Fruit fly (Drosophila melanogaster): ENCODE data around the gene Naglu.

Naglu gene

dm6 chr2L:8376717-8377116 lies 35.0 kb downstream of the Naglu start, which contains the start of the genes CG13390 and CG17294 (continued):
- TF ChIP-seq CG9876 (GFP tag; optimal IDR thresholded peaks at IDR 0.05) (peak; percentile 55), sisA (GFP tag; IDR thresholded peaks at IDR 0.05) (peak; percentile 100), nerfin-2 (GFP tag; IDR thresholded peaks at IDR 0.05; ENCODE audit: partially characterized antibody) (peak; percentile 75; the same call in 1 of the 2 replicates), org-1 (GFP tag; optimal IDR thresholded peaks at IDR 0.05) (peak; percentile 98), gcm2 (GFP tag; optimal IDR thresholded peaks at IDR 0.05) (peak; percentile 92), Doc3 (GFP tag; IDR thresholded peaks at IDR 0.05; ENCODE audit: partially characterized antibody) (peak; percentile 75), CG4854 (GFP tag; optimal IDR thresholded peaks at IDR 0.05) (peak; percentile 97), CG2116 (GFP tag; optimal IDR thresholded peaks at IDR 0.05) (peak; percentile 92), CG30020 (tag; optimal IDR thresholded peaks at IDR 0.05) (peak; percentile 93), CG16863 (GFP tag; optimal IDR thresholded peaks at IDR 0.05) (peak; percentile 92), E2f1 (GFP tag; IDR thresholded peaks at IDR 0.05) (peak; percentile 100), vnd (GFP tag; IDR thresholded peaks at IDR 0.05; ENCODE audit: partially characterized antibody) (peak; percentile 63), Antp (GFP tag; optimal IDR thresholded peaks at IDR 0.05) (peak; percentile 82), CG11504 (tag; optimal IDR thresholded peaks at IDR 0.05) (peak; percentile 98), Dref (GFP tag; IDR thresholded peaks at IDR 0.05) (peak; percentile 65), ftz-f1 (GFP tag; optimal IDR thresholded peaks at IDR 0.05) (peak; percentile 82), CG2889 (GFP tag; IDR thresholded peaks at IDR 0.05) (peak; percentile 99), CG30403 (GFP tag; optimal IDR thresholded peaks at IDR 0.05) (peak; percentile 99), CG7963 (GFP tag; IDR thresholded peaks at IDR 0.05; ENCODE audit: partially characterized antibody) (peak; percentile 58), YL-1 (GFP tag; optimal IDR thresholded peaks at IDR 0.05) (peak; percentile 99), kni (GFP tag; optimal IDR thresholded peaks at IDR 0.05) (peak; percentile 97), Sin3A (optimal IDR thresholded peaks at IDR 0.05) (no peak), CG12104 (GFP tag; optimal IDR thresholded peaks at IDR 0.05) (peak; percentile 99), Opbp (GFP tag; IDR thresholded peaks at IDR 0.05; ENCODE audit: partially characterized antibody) (peak; percentile 31; the same call in 1 of the 3 replicates), Usf (GFP tag; optimal IDR thresholded peaks at IDR 0.05) (peak; percentile 98), bsh (GFP tag; optimal IDR thresholded peaks at IDR 0.05) (peak; percentile 97 to 100), Ets65A (GFP tag) (peak; percentile 97), bcd (GFP tag; optimal IDR thresholded peaks at IDR 0.05) (peak; percentile 99), CG7745 (tag; optimal IDR thresholded peaks at IDR 0.05) (peak; percentile 89), pho (GFP tag; optimal IDR thresholded peaks at IDR 0.05) (peak; percentile 95), CG34224 (GFP tag; IDR thresholded peaks at IDR 0.05; ENCODE audit: partially characterized antibody) (peak; percentile 92), Drgx (GFP tag; IDR thresholded peaks at IDR 0.05) (peak; percentile 100), peb (GFP tag; IDR thresholded peaks at IDR 0.05) (peak; percentile 98), usp (GFP tag; optimal IDR thresholded peaks at IDR 0.05) (no peak), insv (GFP tag; optimal IDR thresholded peaks at IDR 0.05) (peak in 1 of 2 experiments; percentile 87), Ada2b (GFP tag; IDR thresholded peaks at IDR 0.05) (peak; percentile 100), odd (GFP tag; optimal IDR thresholded peaks at IDR 0.05) (peak; percentile 99), CG13296 (GFP tag; optimal IDR thresholded peaks at IDR 0.05) (peak; percentile 100), CG15073 (GFP tag; optimal IDR thresholded peaks at IDR 0.05) (peak; percentile 90), CG1024 (GFP tag; IDR thresholded peaks at IDR 0.05) (peak; percentile 97), CG8290 (GFP tag; optimal IDR thresholded peaks at IDR 0.05) (peak; percentile 98), CG8290 (tag; optimal IDR thresholded peaks at IDR 0.05) (peak; percentile 96 to 98), gce (GFP tag; IDR thresholded peaks at IDR 0.05) (peak; percentile 100), tll (GFP tag; optimal IDR thresholded peaks at IDR 0.05) (peak in 1 of 2 experiments; percentile 84), chm (GFP tag; IDR thresholded peaks at IDR 0.05) (peak; percentile 99), CG18011 (GFP tag; optimal IDR thresholded peaks at IDR 0.05) (peak; percentile 92), Dip2 (GFP tag; IDR thresholded peaks at IDR 0.05) (peak; percentile 79), CG11456 (GFP tag; IDR thresholded peaks at IDR 0.05) (peak; percentile 99), h (optimal IDR thresholded peaks at IDR 0.05) (no peak), scrt (GFP tag; optimal IDR thresholded peaks at IDR 0.05) (peak; percentile 98), CG18619 (GFP tag; optimal IDR thresholded peaks at IDR 0.05) (peak; percentile 99), CG7357 (GFP tag; IDR thresholded peaks at IDR 0.05) (peak; percentile 98)

Data from whole organism, embryonic.